Worm (Caenorhabditis elegans) whole organism, late embryonic: ENCODE measurements around the gene F28F8.9.

ENCODE experiments used
- ama-1 ChIP-seq: fragments of 150-350 bp; optimal IDR thresholded peaks from 2 replicates; lab custom pipeline; 2014
- ceh-45 ChIP-seq: fragments of 200-800 bp; sonication (Bioruptor generic); IDR thresholded peaks from 2 replicates; pipeline ENCODE4 v1.3.6; 2022; ENCODE audit warnings: missing genetic modification reagents, missing genetic modification characterization, missing compliant biosample characterization
- dve-1 ChIP-seq: sonication (generic microtip); optimal IDR thresholded peaks from 2 replicates; lab custom pipeline; 2017; ENCODE audit warnings: antibody characterized with exemption, mild to moderate bottlenecking, missing genetic modification characterization, missing compliant biosample characterization
- npax-4 ChIP-seq: sonication (generic microtip); optimal IDR thresholded peaks from 2 replicates; lab custom pipeline; 2016; ENCODE audit warnings: missing genetic modification characterization, missing compliant biosample characterization
- pha-4 ChIP-seq: fragments of 150-350 bp; optimal IDR thresholded peaks from 2 replicates; lab custom pipeline; 2018; ENCODE audit warnings: missing biosample characterization, missing genetic modification reagents, missing genetic modification characterization
- tbx-2 ChIP-seq: sonication (generic microtip); optimal IDR thresholded peaks from 2 replicates; lab custom pipeline; 2016; ENCODE audit warnings: missing genetic modification characterization, missing compliant biosample characterization
- tbx-7 ChIP-seq: sonication (generic microtip); optimal IDR thresholded peaks from 2 replicates; lab custom pipeline; 2016; ENCODE audit warnings: missing genotype, missing genetic modification characterization, missing compliant biosample characterization

- TF ChIP-seq npax-4 (no peak), tbx-2 (tag; lab: Kevin White, UChicago) (no peak), ceh-45 (GFP tag; lab: Robert Waterston, UW) (no peak), pha-4 (tag; lab: Kevin White, UChicago) (no peak), tbx-7 (no peak), ama-1 (lab: Kevin White, UChicago) (no peak), dve-1 (tag; lab: Kevin White, UChicago) (no peak)
These were observed 23.8 kb upstream of the F28F8.9 start, which contains the start of gene fbxa-152 for ce11 chrV:15602253-15602652.
